Worm (Caenorhabditis elegans) whole organism, L3 larva: ENCODE data around the gene ctsa-3.2.

Source experiments
- R02D3.7 ChIP-seq: fragments of 150-350 bp; optimal IDR thresholded peaks from 2 replicates; lab custom pipeline; 2014; ENCODE audit warnings: missing biosample characterization, missing genetic modification characterization
- ZK546.5 ChIP-seq: sonication (generic microtip); optimal IDR thresholded peaks from 2 replicates; lab custom pipeline; 2017; ENCODE audit warnings: missing biosample characterization, missing genetic modification characterization
- aly-2 ChIP-seq: fragments of 150-350 bp; optimal IDR thresholded peaks from 2 replicates; lab custom pipeline; 2014; ENCODE audit warnings: missing biosample characterization, missing genetic modification characterization
- ama-1 ChIP-seq: fragments of 150-350 bp; optimal IDR thresholded peaks from 2 replicates; lab custom pipeline; 2018
- ceh-16 ChIP-seq: sonication (generic microtip); optimal IDR thresholded peaks from 2 replicates; lab custom pipeline; 2017; ENCODE audit warnings: missing biosample characterization, missing genetic modification characterization
- ceh-28 ChIP-seq: fragments of 150-350 bp; optimal IDR thresholded peaks from 2 replicates; lab custom pipeline; 2014; ENCODE audit warnings: missing biosample characterization, missing genetic modification reagents, missing genetic modification characterization
- ceh-82 ChIP-seq: fragments of 150-350 bp; optimal IDR thresholded peaks from 2 replicates; lab custom pipeline; 2014; ENCODE audit warnings: missing biosample characterization, missing genetic modification characterization
- daf-12 ChIP-seq: fragments of 150-350 bp; optimal IDR thresholded peaks from 2 replicates; lab custom pipeline; 2014; ENCODE audit warnings: missing biosample characterization, missing genetic modification reagents, missing genetic modification characterization
- egl-27 ChIP-seq: sonication (generic microtip); optimal IDR thresholded peaks from 4 replicates; lab custom pipeline; 2017; ENCODE audit warnings: missing biosample characterization, missing genetic modification reagents, missing genetic modification characterization
- egl-5 ChIP-seq: fragments of 150-350 bp; optimal IDR thresholded peaks from 2 replicates; lab custom pipeline; 2017; ENCODE audit warnings: missing biosample characterization, missing genetic modification reagents, missing genetic modification characterization, inconsistent platforms
- elt-1 ChIP-seq: fragments of 150-350 bp; optimal IDR thresholded peaks from 2 replicates; lab custom pipeline; 2014; ENCODE audit warnings: missing biosample characterization, missing genetic modification characterization
- elt-2 ChIP-seq: sonication (generic microtip); optimal IDR thresholded peaks from 2 replicates; lab custom pipeline; 2016; ENCODE audit warnings: missing genetic modification reagents, mild to moderate bottlenecking, missing genetic modification characterization, missing compliant biosample characterization
- elt-3 ChIP-seq, 3 experiments: fragments of 150-350 bp in 1 of 3; sonication (generic microtip) in 2 of 3; optimal IDR thresholded peaks; 2 replicates in 2 of 3; 4 replicates in 1 of 3; lab custom pipeline; 2014 to 2017; ENCODE audit warnings: missing biosample characterization in 3 of 3, missing genetic modification characterization in 3 of 3
- eor-1 ChIP-seq, 2 experiments: fragments of 150-350 bp; optimal IDR thresholded peaks; 2 replicates each; lab custom pipeline; 2014 to 2018; ENCODE audit warnings: missing biosample characterization in 2 of 2, missing genetic modification characterization in 2 of 2
- fkh-10 ChIP-seq: sonication (generic microtip); optimal IDR thresholded peaks from 2 replicates; lab custom pipeline; 2017; ENCODE audit warnings: missing biosample characterization, missing genetic modification reagents, missing genetic modification characterization
- fkh-2 ChIP-seq: fragments of 150-350 bp; optimal IDR thresholded peaks from 2 replicates; lab custom pipeline; 2014; ENCODE audit warnings: missing biosample characterization, missing genetic modification reagents, missing genetic modification characterization
- fos-1 ChIP-seq: fragments of 150-350 bp; optimal IDR thresholded peaks from 2 replicates; lab custom pipeline; 2014; ENCODE audit warnings: missing biosample characterization, missing genetic modification characterization
- hmg-11 ChIP-seq: sonication (generic microtip); optimal IDR thresholded peaks from 2 replicates; lab custom pipeline; 2016; ENCODE audit warnings: missing genetic modification characterization, missing compliant biosample characterization
- lin-39 ChIP-seq: fragments of 150-350 bp; optimal IDR thresholded peaks from 2 replicates; lab custom pipeline; 2018; ENCODE audit warnings: missing biosample characterization, missing genetic modification reagents, missing genetic modification characterization
- lsy-12 ChIP-seq: sonication (generic microtip); optimal IDR thresholded peaks from 2 replicates; lab custom pipeline; 2016; ENCODE audit warnings: mild to moderate bottlenecking, missing genetic modification characterization, missing compliant biosample characterization
- mdl-1 ChIP-seq: fragments of 150-350 bp; optimal IDR thresholded peaks from 2 replicates; lab custom pipeline; 2014; ENCODE audit warnings: missing biosample characterization, missing genetic modification characterization
- mml-1 ChIP-seq: fragments of 150-350 bp; sonication (generic microtip); optimal IDR thresholded peaks from 3 replicates; lab custom pipeline; 2014; ENCODE audit warnings: missing biosample characterization, missing genetic modification characterization
- nfya-1 ChIP-seq: sonication (generic microtip); optimal IDR thresholded peaks from 2 replicates; lab custom pipeline; 2017; ENCODE audit warnings: missing genetic modification characterization, mild to moderate bottlenecking, missing compliant biosample characterization, antibody characterized with exemption, moderate library complexity; ENCODE audit not compliant: insufficient read depth
- nhr-11 ChIP-seq: fragments of 150-350 bp; optimal IDR thresholded peaks from 2 replicates; lab custom pipeline; 2014; ENCODE audit warnings: missing biosample characterization, missing genetic modification characterization
- nhr-12 ChIP-seq: fragments of 150-350 bp; optimal IDR thresholded peaks from 2 replicates; lab custom pipeline; 2014; ENCODE audit warnings: missing biosample characterization, missing genetic modification characterization
- nhr-23 ChIP-seq: fragments of 150-350 bp; optimal IDR thresholded peaks from 2 replicates; lab custom pipeline; 2014; ENCODE audit warnings: missing biosample characterization, missing genetic modification reagents, missing genetic modification characterization
- nhr-25 ChIP-seq: sonication (generic microtip); optimal IDR thresholded peaks from 2 replicates; lab custom pipeline; 2017; ENCODE audit warnings: missing biosample characterization, missing genetic modification characterization
- nhr-43 ChIP-seq: sonication (generic microtip); optimal IDR thresholded peaks from 2 replicates; lab custom pipeline; 2016; ENCODE audit warnings: mild to moderate bottlenecking, missing genetic modification characterization, missing compliant biosample characterization; ENCODE audit not compliant: poor library complexity, severe bottlenecking
- nhr-67 ChIP-seq: fragments of 150-350 bp; optimal IDR thresholded peaks from 2 replicates; lab custom pipeline; 2014; ENCODE audit warnings: missing biosample characterization, missing genetic modification characterization
- nhr-76 ChIP-seq: fragments of 150-350 bp; sonication (generic microtip); optimal IDR thresholded peaks from 5 replicates; lab custom pipeline; 2014; ENCODE audit warnings: missing biosample characterization, missing genetic modification characterization
- nhr-77 ChIP-seq: fragments of 150-350 bp; optimal IDR thresholded peaks from 2 replicates; lab custom pipeline; 2014; ENCODE audit warnings: missing biosample characterization, missing genetic modification characterization
- pha-4 ChIP-seq: fragments of 150-350 bp; optimal IDR thresholded peaks from 2 replicates; lab custom pipeline; 2014; ENCODE audit warnings: missing biosample characterization, missing genetic modification reagents, missing genetic modification characterization
- pqm-1 ChIP-seq: fragments of 150-350 bp; optimal IDR thresholded peaks from 2 replicates; lab custom pipeline; 2017; ENCODE audit warnings: missing biosample characterization, missing genetic modification characterization, inconsistent platforms
- sea-2 ChIP-seq: fragments of 150-350 bp; sonication (generic microtip); optimal IDR thresholded peaks from 4 replicates; lab custom pipeline; 2014; ENCODE audit warnings: missing biosample characterization, missing genetic modification reagents, missing genetic modification characterization
- snpc-4 ChIP-seq: fragments of 150-350 bp; optimal IDR thresholded peaks from 2 replicates; lab custom pipeline; 2014; ENCODE audit warnings: missing biosample characterization, missing genetic modification characterization
- tbx-2 ChIP-seq: sonication (generic microtip); optimal IDR thresholded peaks from 2 replicates; lab custom pipeline; 2016; ENCODE audit warnings: mild to moderate bottlenecking, missing genetic modification characterization, missing compliant biosample characterization
- unc-39 ChIP-seq: sonication (generic microtip); optimal IDR thresholded peaks from 4 replicates; lab custom pipeline; 2017; ENCODE audit warnings: missing biosample characterization, missing genetic modification characterization
- unc-62 ChIP-seq: fragments of 150-350 bp; sonication (generic microtip); optimal IDR thresholded peaks from 4 replicates; lab custom pipeline; 2014; ENCODE audit warnings: missing biosample characterization, missing genetic modification reagents, missing genetic modification characterization
- zag-1 ChIP-seq: fragments of 150-350 bp; optimal IDR thresholded peaks from 2 replicates; lab custom pipeline; 2014; ENCODE audit warnings: missing biosample characterization, missing genetic modification characterization
- ztf-4 ChIP-seq: fragments of 150-350 bp; optimal IDR thresholded peaks from 2 replicates; lab custom pipeline; 2014; ENCODE audit warnings: missing biosample characterization, missing genetic modification characterization

The ctsa-3.2 gene

ce11 chrII:9874508-9875229 lies at the start of gene ctsa-3.2, which contains the start of gene chil-2:
Gene ctsa-3.2, plus strand, starts transcription at chrII:9875179.
Gene chil-2, minus strand, starts transcription at chrII:9874608.
- TF ChIP-seq lin-39 (tag; lab: Kevin White, UChicago) (no peak), egl-27 (no peak), aly-2 (tag; lab: Kevin White, UChicago) (no peak), ZK546.5 (no peak), pha-4 (no peak), ceh-82 (no peak), nhr-43 (tag; lab: Kevin White, UChicago) (no peak), nhr-67 (tag; lab: Kevin White, UChicago) (no peak), nhr-25 (tag; lab: Kevin White, UChicago) (no peak), fkh-10 (no peak), ztf-4 (tag; lab: Kevin White, UChicago) (no peak), fos-1 (tag; lab: Kevin White, UChicago) (no peak), unc-62 (GFP tag; lab: Kevin White, UChicago) (no peak), ceh-16 (tag; lab: Kevin White, UChicago) (no peak), lsy-12 (tag; lab: Kevin White, UChicago) (no peak), zag-1 (tag; lab: Kevin White, UChicago) (no peak), nhr-77 (tag; lab: Kevin White, UChicago) (no peak), fkh-2 (no peak), ama-1 (lab: Kevin White, UChicago) (no peak), sea-2 (GFP tag; lab: Kevin White, UChicago) (no peak)

ce11 chrII:9826946-9827345 lies 48.0 kb upstream of the ctsa-3.2 start:
- TF ChIP-seq R02D3.7 (tag; lab: Kevin White, UChicago) = no peak
- TF ChIP-seq unc-39 = no peak
- no peak for TF ChIP-seq snpc-4 (tag; lab: Kevin White, UChicago)
- no peak for TF ChIP-seq nhr-43 (tag; lab: Kevin White, UChicago)
- TF ChIP-seq sea-2 (GFP tag; lab: Kevin White, UChicago) = no peak
- no peak for TF ChIP-seq egl-5
- TF ChIP-seq ZK546.5 = no peak
- TF ChIP-seq nhr-23 (tag; lab: Kevin White, UChicago) = no peak
- TF ChIP-seq nhr-76 (tag; lab: Kevin White, UChicago) = no peak
- TF ChIP-seq nfya-1 = no peak
- TF ChIP-seq pqm-1 (tag; lab: Kevin White, UChicago) = no peak
- no peak for TF ChIP-seq lsy-12 (tag; lab: Kevin White, UChicago)
- no peak for TF ChIP-seq pha-4
- no peak for TF ChIP-seq mdl-1 (tag; lab: Kevin White, UChicago)
- no peak for TF ChIP-seq nhr-11
- TF ChIP-seq mml-1 (tag; lab: Kevin White, UChicago) = no peak
- no peak for TF ChIP-seq elt-3 (tag; optimal IDR thresholded peaks at IDR 0.05; lab: Kevin White, UChicago)

ce11 chrII:9827852-9828251 lies 47.1 kb upstream of the ctsa-3.2 start, which contains the start of gene eyg-1:
Gene eyg-1, minus strand, starts transcription at chrII:9827952.
- no peak for TF ChIP-seq ZK546.5
- TF ChIP-seq ceh-28 (tag; lab: Kevin White, UChicago) = no peak
- no peak for TF ChIP-seq egl-27
- TF ChIP-seq snpc-4 (tag; lab: Kevin White, UChicago) = no peak
- no peak for TF ChIP-seq pha-4
- TF ChIP-seq ama-1 (lab: Kevin White, UChicago) = no peak
- no peak for TF ChIP-seq hmg-11 (tag; lab: Kevin White, UChicago)
- no peak for TF ChIP-seq daf-12 (tag; lab: Kevin White, UChicago)

- no peak for TF ChIP-seq elt-2 (tag; lab: Kevin White, UChicago)
- no peak for TF ChIP-seq nhr-12 (tag; lab: Kevin White, UChicago)
- TF ChIP-seq fos-1 (tag; lab: Kevin White, UChicago) = no peak
- no peak for TF ChIP-seq R02D3.7 (tag; lab: Kevin White, UChicago)
- TF ChIP-seq fkh-2 = no peak
- TF ChIP-seq tbx-2 (tag; lab: Kevin White, UChicago) = no peak
- TF ChIP-seq ceh-82 = no peak
- TF ChIP-seq pqm-1 (tag; lab: Kevin White, UChicago) = no peak
- no peak for TF ChIP-seq aly-2 (tag; lab: Kevin White, UChicago)
- TF ChIP-seq unc-39 = no peak
- no peak for TF ChIP-seq eor-1 (tag; optimal IDR thresholded peaks at IDR 0.05; lab: Kevin White, UChicago)
- no peak for TF ChIP-seq nhr-23 (tag; lab: Kevin White, UChicago)
- no peak for TF ChIP-seq ceh-28 (tag; lab: Kevin White, UChicago)
- TF ChIP-seq mdl-1 (tag; lab: Kevin White, UChicago) = no peak
- no peak for TF ChIP-seq sea-2 (GFP tag; lab: Kevin White, UChicago)
- no peak for TF ChIP-seq elt-1
These were observed 46.5 kb upstream of the ctsa-3.2 start for ce11 chrII:9828502-9828901.
